Worm (Caenorhabditis elegans): ENCODE data around the gene fbxb-78.

fbxb-78 gene

ce11 chrIV:4745422-4745821 lies 8.1 kb downstream of the fbxb-78 start, which contains the start of gene timm-17B.1 (continued):
- no peak for TF ChIP-seq unc-62 (GFP tag; optimal IDR thresholded peaks at IDR 0.05)
- TF ChIP-seq nhr-90 (tag; optimal IDR thresholded peaks at IDR 0.05; ENCODE audit: poor library complexity) = peak; percentile 76
- no peak for TF ChIP-seq pax-3 (tag; optimal IDR thresholded peaks at IDR 0.05)
- TF ChIP-seq sup-37 (GFP tag; optimal IDR thresholded peaks at IDR 0.05) = no peak
- TF ChIP-seq unc-30 (tag; optimal IDR thresholded peaks at IDR 0.05) = no peak
- no peak for TF ChIP-seq fkh-10 (GFP tag; optimal IDR thresholded peaks at IDR 0.05)
- TF ChIP-seq Y116A8C.19 (tag; optimal IDR thresholded peaks at IDR 0.05; ENCODE audit: borderline replicate concordance) = no peak
- no peak for TF ChIP-seq mef-2 (tag; optimal IDR thresholded peaks at IDR 0.05)
- TF ChIP-seq nhr-71 (tag; optimal IDR thresholded peaks at IDR 0.05) = peak; percentile 84
- TF ChIP-seq nhr-85 (tag) = peak; percentile 79
- peak; percentile 51 for TF ChIP-seq nhr-11 (tag; optimal IDR thresholded peaks at IDR 0.05)
- peak; percentile 71 to 79 for TF ChIP-seq efl-1 (optimal IDR thresholded peaks at IDR 0.05)
- peak; percentile 76 to 97 for TF ChIP-seq efl-1 (GFP tag; optimal IDR thresholded peaks at IDR 0.05 in 1 of 2)
- TF ChIP-seq C04F5.9 (tag; optimal IDR thresholded peaks at IDR 0.05) = peak; percentile 5
- no peak for TF ChIP-seq aha-1 (tag; optimal IDR thresholded peaks at IDR 0.05)
- TF ChIP-seq lin-39 (tag; optimal IDR thresholded peaks at IDR 0.05) = peak; percentile 91
- TF ChIP-seq ceh-88 (GFP tag; IDR thresholded peaks at IDR 0.05) = no peak
- TF ChIP-seq vab-15 (tag; optimal IDR thresholded peaks at IDR 0.05) = no peak
- TF ChIP-seq pag-3 (tag; optimal IDR thresholded peaks at IDR 0.05; ENCODE audit: borderline replicate concordance, insufficient read depth) = no peak
- TF ChIP-seq skn-1 (tag; optimal IDR thresholded peaks at IDR 0.05) = peak; percentile 49
- peak; percentile 78 to 83 for TF ChIP-seq lin-35 (GFP tag; optimal IDR thresholded peaks at IDR 0.05)
- TF ChIP-seq unc-86 (tag; optimal IDR thresholded peaks at IDR 0.05) = peak; percentile 48
- no peak for TF ChIP-seq alr-1 (tag; optimal IDR thresholded peaks at IDR 0.05; ENCODE audit: borderline replicate concordance)
- no peak for TF ChIP-seq fkh-4 (tag; optimal IDR thresholded peaks at IDR 0.05; ENCODE audit: borderline replicate concordance)
- TF ChIP-seq lin-13 (GFP tag; optimal IDR thresholded peaks at IDR 0.05) = no peak
- no peak for TF ChIP-seq efl-3 (GFP tag; optimal IDR thresholded peaks at IDR 0.05)
- TF ChIP-seq ztf-11 (tag; optimal IDR thresholded peaks at IDR 0.05) = peak in 1 of 2 experiments; percentile 44
- TF ChIP-seq isw-1 (GFP tag; IDR thresholded peaks at IDR 0.05) = peak; percentile 75
- TF ChIP-seq nhr-47 (tag; optimal IDR thresholded peaks at IDR 0.05) = peak; percentile 88
- peak; percentile 11 for TF ChIP-seq fkh-8 (tag; optimal IDR thresholded peaks at IDR 0.05)
- no peak for TF ChIP-seq nhr-76 (tag; optimal IDR thresholded peaks at IDR 0.05)
- no peak for TF ChIP-seq nhr-237 (tag; optimal IDR thresholded peaks at IDR 0.05)
- TF ChIP-seq egl-13 (tag; optimal IDR thresholded peaks at IDR 0.05) = peak; percentile 58
- peak; percentile 72 for TF ChIP-seq dsc-1 (tag; optimal IDR thresholded peaks at IDR 0.05)
- no peak for TF ChIP-seq ceh-63 (GFP tag; optimal IDR thresholded peaks at IDR 0.05)
- peak; percentile 16 for TF ChIP-seq nhr-77 (tag; optimal IDR thresholded peaks at IDR 0.05)
- TF ChIP-seq lin-14 (GFP tag; optimal IDR thresholded peaks at IDR 0.05) = no peak
- peak; percentile 80 for TF ChIP-seq rnt-1 (tag; optimal IDR thresholded peaks at IDR 0.05)
- TF ChIP-seq nhr-19 (GFP tag; conservative IDR thresholded peaks at IDR 0.05) = peak; percentile 82
- no peak for TF ChIP-seq blmp-1 (tag; optimal IDR thresholded peaks at IDR 0.05)
- peak; percentile 45 for TF ChIP-seq lir-3 (tag; optimal IDR thresholded peaks at IDR 0.05; ENCODE audit: poor library complexity)
- peak in 1 of 2 experiments; percentile 56 for TF ChIP-seq mdl-1 (tag; optimal IDR thresholded peaks at IDR 0.05)
- TF ChIP-seq C34B4.2 (tag; optimal IDR thresholded peaks at IDR 0.05) = no peak
- no peak for TF ChIP-seq zag-1 (tag; optimal IDR thresholded peaks at IDR 0.05)
- TF ChIP-seq xbp-1 (tag; optimal IDR thresholded peaks at IDR 0.05) = peak; percentile 81
